Worm (Caenorhabditis elegans) whole organism, L3 larva: ENCODE results near the gene F08D12.4.

ENCODE experiments used
- mdl-1 ChIP-seq: fragments of 150-350 bp; optimal IDR thresholded peaks from 2 replicates; lab custom pipeline; 2014; ENCODE audit warnings: missing biosample characterization, missing genetic modification characterization
- pqm-1 ChIP-seq: fragments of 150-350 bp; optimal IDR thresholded peaks from 2 replicates; lab custom pipeline; 2017; ENCODE audit warnings: missing biosample characterization, missing genetic modification characterization, inconsistent platforms

DNA sequence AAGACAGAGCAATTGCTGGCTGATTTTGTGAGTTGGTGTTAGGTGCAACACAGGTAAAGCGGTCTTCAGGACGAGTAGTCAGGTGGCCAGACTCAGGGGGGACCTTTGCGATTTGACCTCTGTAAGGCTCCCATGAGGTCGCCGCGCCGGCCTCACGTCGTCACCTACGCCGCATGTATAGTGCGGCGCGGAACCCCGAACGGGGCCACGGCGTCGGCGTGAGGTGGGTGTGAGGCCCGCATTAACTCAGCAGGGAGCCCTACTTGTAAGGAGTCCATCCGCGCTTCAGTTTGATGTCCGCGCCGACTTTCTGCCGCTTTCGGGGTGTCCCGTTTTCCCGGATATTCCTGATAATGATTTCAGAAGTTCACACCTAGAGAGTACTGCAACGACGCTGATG is 23.4 kb upstream of the F08D12.4 start:
- no peak for TF ChIP-seq pqm-1 (tag; lab: Kevin White, UChicago)
- TF ChIP-seq mdl-1 (tag; lab: Kevin White, UChicago), result no peak
